Worm (Caenorhabditis elegans) whole organism, L1 larva: ENCODE results near the gene F43H9.4.

Source experiments
- C04F5.9 ChIP-seq: sonication (generic microtip); optimal IDR thresholded peaks from 2 replicates; lab custom pipeline; 2016; ENCODE audit warnings: missing genetic modification characterization, missing compliant biosample characterization
- C16A3.4 ChIP-seq: fragments of 150-350 bp; optimal IDR thresholded peaks from 2 replicates; lab custom pipeline; 2014; ENCODE audit warnings: missing biosample characterization, missing genetic modification characterization
- C34B4.2 ChIP-seq: sonication (generic microtip); optimal IDR thresholded peaks from 2 replicates; lab custom pipeline; 2017; ENCODE audit warnings: mild to moderate bottlenecking, missing genetic modification characterization, missing compliant biosample characterization
- aha-1 ChIP-seq: fragments of 150-350 bp; optimal IDR thresholded peaks from 2 replicates; lab custom pipeline; 2014; ENCODE audit warnings: missing biosample characterization, missing genetic modification characterization
- ama-1 ChIP-seq: fragments of 150-350 bp; optimal IDR thresholded peaks from 2 replicates; lab custom pipeline; 2014
- blmp-1 ChIP-seq: fragments of 150-350 bp; optimal IDR thresholded peaks from 2 replicates; lab custom pipeline; 2014; ENCODE audit warnings: missing biosample characterization, missing genetic modification characterization
- ceh-63 ChIP-seq: fragments of 200-800 bp; sonication (Bioruptor generic); optimal IDR thresholded peaks from 2 replicates; lab custom pipeline; 2018; ENCODE audit warnings: mild to moderate bottlenecking, missing genetic modification characterization, missing compliant biosample characterization
- ceh-82 ChIP-seq, 3 experiments: fragments of 150-350 bp in 1 of 3; sonication (generic microtip) in 2 of 3; optimal IDR thresholded peaks; 2 replicates each; lab custom pipeline; 2014 to 2017; ENCODE audit warnings: missing biosample characterization in 3 of 3, missing genetic modification characterization in 3 of 3
- dpl-1 ChIP-seq, 3 experiments: fragments of 150-350 bp in 2 of 3; sonication (generic microtip) in 1 of 3; optimal IDR thresholded peaks; 2 replicates each; lab custom pipeline; 2014 to 2017; ENCODE audit warnings: missing biosample characterization in 3 of 3, missing genetic modification characterization in 3 of 3, missing genetic modification reagents in 3 of 3
- dsc-1 ChIP-seq: sonication (generic microtip); optimal IDR thresholded peaks from 2 replicates; lab custom pipeline; 2016; ENCODE audit warnings: mild to moderate bottlenecking, missing genetic modification characterization, missing compliant biosample characterization
- efl-1 ChIP-seq, 4 experiments: fragments of 150-350 bp; optimal IDR thresholded peaks in 3 of 4; peaks in 1 of 4; 1 replicate in 1 of 4; 2 replicates in 3 of 4; lab custom pipeline; 2014; ENCODE audit warnings: missing biosample characterization in 2 of 4, missing genetic modification characterization in 2 of 4, missing genetic modification reagents in 2 of 4
- egl-27 ChIP-seq, 2 experiments: fragments of 150-350 bp in 1 of 2; sonication (generic microtip); optimal IDR thresholded peaks; 3 replicates each; lab custom pipeline; 2017 to 2018; ENCODE audit warnings: missing biosample characterization in 2 of 2, missing genetic modification characterization in 2 of 2, missing genetic modification reagents in 2 of 2
- elt-3 ChIP-seq, 6 experiments: fragments of 150-350 bp in 1 of 6; sonication (generic microtip); optimal IDR thresholded peaks; 2 replicates each; lab custom pipeline; 2017 to 2018; ENCODE audit warnings: missing biosample characterization in 6 of 6, missing genetic modification characterization in 6 of 6, inconsistent platforms in 1 of 6
- ets-5 ChIP-seq: fragments of 200-800 bp; sonication (Bioruptor generic); IDR thresholded peaks from 2 replicates; pipeline ENCODE4 v1.3.6; 2022; ENCODE audit warnings: missing genetic modification characterization, missing compliant biosample characterization
- fkh-10 ChIP-seq: sonication (generic microtip); optimal IDR thresholded peaks from 2 replicates; lab custom pipeline; 2017; ENCODE audit warnings: missing biosample characterization, missing genetic modification reagents, missing genetic modification characterization
- fkh-8 ChIP-seq: sonication (generic microtip); optimal IDR thresholded peaks from 2 replicates; lab custom pipeline; 2016; ENCODE audit warnings: mild to moderate bottlenecking, missing genetic modification characterization, missing compliant biosample characterization
- fos-1 ChIP-seq: fragments of 150-350 bp; optimal IDR thresholded peaks from 2 replicates; lab custom pipeline; 2014; ENCODE audit warnings: missing biosample characterization, missing genetic modification characterization
- hlh-17 ChIP-seq: fragments of 200-800 bp; sonication (Bioruptor generic); optimal IDR thresholded peaks from 2 replicates; lab custom pipeline; 2018; ENCODE audit warnings: missing genetic modification characterization, mild to moderate bottlenecking, missing compliant biosample characterization, moderate library complexity, borderline replicate concordance
- hpl-2 ChIP-seq: fragments of 150-350 bp; optimal IDR thresholded peaks from 2 replicates; lab custom pipeline; 2014; ENCODE audit warnings: missing biosample characterization, missing genetic modification reagents, missing genetic modification characterization
- irx-1 ChIP-seq: sonication (generic microtip); optimal IDR thresholded peaks from 2 replicates; lab custom pipeline; 2016; ENCODE audit warnings: missing genetic modification characterization, missing compliant biosample characterization
- jun-1 ChIP-seq: fragments of 150-350 bp; optimal IDR thresholded peaks from 2 replicates; lab custom pipeline; 2014; ENCODE audit warnings: missing biosample characterization, missing genetic modification reagents, missing genetic modification characterization
- lin-13 ChIP-seq: fragments of 150-350 bp; optimal IDR thresholded peaks from 2 replicates; lab custom pipeline; 2014; ENCODE audit warnings: missing biosample characterization, missing genetic modification reagents, missing genetic modification characterization
- lin-14 ChIP-seq: fragments of 200-800 bp; sonication (Bioruptor generic); optimal IDR thresholded peaks from 2 replicates; lab custom pipeline; 2018; ENCODE audit warnings: mild to moderate bottlenecking, missing genetic modification characterization, moderate library complexity, missing compliant biosample characterization
- lin-15B ChIP-seq: fragments of 150-350 bp; sonication (generic microtip); optimal IDR thresholded peaks from 3 replicates; lab custom pipeline; 2014; ENCODE audit warnings: missing biosample characterization, missing genetic modification characterization
- lin-39 ChIP-seq: fragments of 150-350 bp; optimal IDR thresholded peaks from 2 replicates; lab custom pipeline; 2014; ENCODE audit warnings: missing biosample characterization, missing genetic modification reagents, missing genetic modification characterization
- lir-3 ChIP-seq: sonication (generic microtip); optimal IDR thresholded peaks from 2 replicates; lab custom pipeline; 2016; ENCODE audit warnings: mild to moderate bottlenecking, missing genetic modification characterization, moderate library complexity, missing compliant biosample characterization; ENCODE audit not compliant: poor library complexity
- lsy-2 ChIP-seq, 2 experiments: fragments of 150-350 bp; optimal IDR thresholded peaks; 2 replicates each; lab custom pipeline; 2014; ENCODE audit warnings: missing biosample characterization in 2 of 2, missing genetic modification characterization in 2 of 2
- mab-9 ChIP-seq: fragments of 200-800 bp; sonication (Bioruptor generic); IDR thresholded peaks from 2 replicates; pipeline ENCODE4 v1.3.6; 2022; ENCODE audit warnings: missing genetic modification reagents, missing genetic modification characterization, missing compliant biosample characterization
- mef-2 ChIP-seq: fragments of 150-350 bp; optimal IDR thresholded peaks from 2 replicates; lab custom pipeline; 2014; ENCODE audit warnings: missing biosample characterization, missing genetic modification characterization
- mep-1 ChIP-seq: fragments of 150-350 bp; optimal IDR thresholded peaks from 2 replicates; lab custom pipeline; 2014; ENCODE audit warnings: missing biosample characterization, missing genetic modification characterization
- nhr-11 ChIP-seq: fragments of 150-350 bp; optimal IDR thresholded peaks from 2 replicates; lab custom pipeline; 2014; ENCODE audit warnings: missing biosample characterization, missing genetic modification characterization
- nhr-20 ChIP-seq: sonication (generic microtip); optimal IDR thresholded peaks from 2 replicates; lab custom pipeline; 2016; ENCODE audit warnings: mild to moderate bottlenecking, missing genetic modification characterization, missing compliant biosample characterization
- nhr-28 ChIP-seq: fragments of 150-350 bp; optimal IDR thresholded peaks from 2 replicates; lab custom pipeline; 2014; ENCODE audit warnings: missing biosample characterization, missing genetic modification characterization
- nhr-47 ChIP-seq: sonication (generic microtip); optimal IDR thresholded peaks from 2 replicates; lab custom pipeline; 2016; ENCODE audit warnings: mild to moderate bottlenecking, missing genetic modification characterization, moderate library complexity, missing compliant biosample characterization
- nhr-71 ChIP-seq: sonication (generic microtip); optimal IDR thresholded peaks from 2 replicates; lab custom pipeline; 2016; ENCODE audit warnings: mild to moderate bottlenecking, missing genetic modification characterization, moderate library complexity, missing compliant biosample characterization
- nhr-76 ChIP-seq: sonication (generic microtip); optimal IDR thresholded peaks from 2 replicates; lab custom pipeline; 2017; ENCODE audit warnings: missing biosample characterization, missing genetic modification characterization
- nhr-77 ChIP-seq: fragments of 150-350 bp; optimal IDR thresholded peaks from 2 replicates; lab custom pipeline; 2014; ENCODE audit warnings: missing biosample characterization, missing genetic modification characterization
- nhr-84 ChIP-seq: sonication (generic microtip); optimal IDR thresholded peaks from 2 replicates; lab custom pipeline; 2017; ENCODE audit warnings: missing biosample characterization, missing genetic modification characterization
- nhr-85 ChIP-seq: sonication (generic microtip); peaks from one replicate; lab custom pipeline; 2016; ENCODE audit warnings: missing genetic modification characterization, inconsistent platforms, missing compliant biosample characterization
- nhr-90 ChIP-seq: sonication (generic microtip); optimal IDR thresholded peaks from 2 replicates; lab custom pipeline; 2016; ENCODE audit warnings: mild to moderate bottlenecking, missing genetic modification characterization, missing compliant biosample characterization; ENCODE audit not compliant: poor library complexity
- pag-3 ChIP-seq: sonication (generic microtip); optimal IDR thresholded peaks from 2 replicates; lab custom pipeline; 2017; ENCODE audit warnings: missing genetic modification characterization, mild to moderate bottlenecking, missing compliant biosample characterization, antibody characterized with exemption, borderline replicate concordance; ENCODE audit not compliant: insufficient read depth
- pqm-1 ChIP-seq: sonication (generic microtip); optimal IDR thresholded peaks from 3 replicates; lab custom pipeline; 2017; ENCODE audit warnings: missing biosample characterization, missing genetic modification characterization
- rnt-1 ChIP-seq: sonication (generic microtip); optimal IDR thresholded peaks from 2 replicates; lab custom pipeline; 2016; ENCODE audit warnings: mild to moderate bottlenecking, missing genetic modification characterization, moderate library complexity, missing compliant biosample characterization
- sox-4 ChIP-seq: sonication (generic microtip); optimal IDR thresholded peaks from 2 replicates; lab custom pipeline; 2016; ENCODE audit warnings: missing genetic modification characterization, missing compliant biosample characterization
- sptf-1 ChIP-seq: fragments of 150-350 bp; optimal IDR thresholded peaks from 2 replicates; lab custom pipeline; 2014; ENCODE audit warnings: missing biosample characterization, missing genetic modification characterization
- swsn-7 ChIP-seq: sonication (generic microtip); optimal IDR thresholded peaks from 2 replicates; lab custom pipeline; 2016; ENCODE audit warnings: missing genetic modification characterization, missing compliant biosample characterization
- tbx-2 ChIP-seq: sonication (generic microtip); optimal IDR thresholded peaks from 2 replicates; lab custom pipeline; 2016; ENCODE audit warnings: missing genetic modification characterization, missing compliant biosample characterization
- tlp-1 ChIP-seq: fragments of 150-350 bp; optimal IDR thresholded peaks from 2 replicates; lab custom pipeline; 2014; ENCODE audit warnings: missing biosample characterization, missing genetic modification characterization
- unc-130 ChIP-seq: fragments of 150-350 bp; optimal IDR thresholded peaks from 2 replicates; lab custom pipeline; 2017; ENCODE audit warnings: missing biosample characterization, missing genetic modification characterization, inconsistent platforms
- unc-98 ChIP-seq: fragments of 200-800 bp; sonication (Bioruptor generic); IDR thresholded peaks from 2 replicates; pipeline ENCODE4 v1.3.6; 2022; ENCODE audit warnings: missing genetic modification characterization, missing compliant biosample characterization
- zag-1 ChIP-seq: fragments of 150-350 bp; optimal IDR thresholded peaks from 2 replicates; lab custom pipeline; 2014; ENCODE audit warnings: missing biosample characterization, missing genetic modification characterization
- zip-4 ChIP-seq: fragments of 200-800 bp; sonication (Bioruptor generic); optimal IDR thresholded peaks from 2 replicates; lab custom pipeline; 2018; ENCODE audit warnings: mild to moderate bottlenecking, missing genetic modification characterization, moderate library complexity, missing compliant biosample characterization

Gene F43H9.4

ce11 chrV:7978798-7979197 is 47.7 kb upstream of the F43H9.4 start (continued):
- TF ChIP-seq swsn-7 (tag; lab: Kevin White, UChicago), result no peak
- TF ChIP-seq nhr-77 (tag; lab: Kevin White, UChicago), result no peak
- TF ChIP-seq nhr-84 (tag; lab: Kevin White, UChicago), result no peak
- TF ChIP-seq nhr-20 (tag; lab: Kevin White, UChicago), result peak; percentile 56
- TF ChIP-seq lir-3 (tag; lab: Kevin White, UChicago), result no peak
- no peak for TF ChIP-seq egl-27 (tag; optimal IDR thresholded peaks at IDR 0.05; lab: Kevin White, UChicago)
- no peak for TF ChIP-seq nhr-11 (tag; lab: Kevin White, UChicago)
- TF ChIP-seq pag-3 (tag; lab: Kevin White, UChicago), result no peak
- no peak for TF ChIP-seq fkh-10 (GFP tag; lab: Kevin White, UChicago)
- TF ChIP-seq aha-1 (tag; lab: Kevin White, UChicago), result no peak
- TF ChIP-seq mef-2, result no peak
- no peak for TF ChIP-seq hlh-17
- TF ChIP-seq tlp-1 (tag; lab: Kevin White, UChicago), result no peak
- TF ChIP-seq ceh-63, result no peak
- no peak for TF ChIP-seq nhr-76 (tag; lab: Kevin White, UChicago)
- no peak for TF ChIP-seq fos-1 (tag; lab: Kevin White, UChicago)
- TF ChIP-seq sox-4 (tag; lab: Kevin White, UChicago), result no peak
- TF ChIP-seq zip-4 (GFP tag; lab: Kevin White, UChicago), result no peak
- TF ChIP-seq C34B4.2, result no peak
- TF ChIP-seq lin-15B, result no peak
- peak in 2 of 3 experiments; percentile 12 to 31 for TF ChIP-seq dpl-1 (GFP tag; optimal IDR thresholded peaks at IDR 0.05; lab: Kevin White, UChicago)
- TF ChIP-seq nhr-85 (tag; lab: Kevin White, UChicago), result peak; percentile 79
- no peak for TF ChIP-seq unc-98 (GFP tag; lab: Robert Waterston, UW)
- TF ChIP-seq sptf-1 (tag; lab: Kevin White, UChicago), result no peak
- peak; percentile 71 for TF ChIP-seq lin-14 (GFP tag; lab: Kevin White, UChicago)
- no peak for TF ChIP-seq ets-5 (GFP tag; lab: Robert Waterston, UW)
- no peak for TF ChIP-seq irx-1 (tag; lab: Kevin White, UChicago)
- no peak for TF ChIP-seq zag-1
- no peak for TF ChIP-seq unc-130
- peak; percentile 24 for TF ChIP-seq mep-1 (tag; lab: Kevin White, UChicago)
- TF ChIP-seq ama-1 (lab: Kevin White, UChicago), result no peak
- TF ChIP-seq tbx-2 (tag; lab: Kevin White, UChicago), result no peak
- no peak for TF ChIP-seq C04F5.9 (tag; lab: Kevin White, UChicago)
- TF ChIP-seq nhr-71 (tag; lab: Kevin White, UChicago), result peak; percentile 7
- TF ChIP-seq nhr-28 (tag; lab: Kevin White, UChicago), result no peak
- no peak for TF ChIP-seq lin-13 (GFP tag; lab: Kevin White, UChicago)
- TF ChIP-seq nhr-90 (tag; lab: Kevin White, UChicago), result no peak
- no peak for TF ChIP-seq pqm-1 (tag; lab: Kevin White, UChicago)
- TF ChIP-seq lin-39, result no peak
- TF ChIP-seq jun-1 (tag; lab: Kevin White, UChicago), result no peak
- TF ChIP-seq, all 84 proteins: peak for 15

ce11 chrV:7980370-7980987 is 46.0 kb upstream of the F43H9.4 start:
- TF ChIP-seq tbx-2 (tag; lab: Kevin White, UChicago), result no peak
- TF ChIP-seq fkh-8 (tag; lab: Kevin White, UChicago), result peak; percentile 10
- TF ChIP-seq nhr-71 (tag; lab: Kevin White, UChicago), result peak; percentile 24
- TF ChIP-seq hpl-2, result no peak
- TF ChIP-seq efl-1 (optimal IDR thresholded peaks at IDR 0.05; lab: Kevin White, UChicago), result no peak
- TF ChIP-seq efl-1 (GFP tag; optimal IDR thresholded peaks at IDR 0.05 in 1 of 2; lab: Kevin White, UChicago), result peak in 1 of 2 experiments; percentile 48
- peak; percentile 26 for TF ChIP-seq dsc-1
- peak; percentile 4 for TF ChIP-seq nhr-47 (tag; lab: Kevin White, UChicago)
- TF ChIP-seq lsy-2 (tag; optimal IDR thresholded peaks at IDR 0.05; lab: Kevin White, UChicago), result peak; percentile 18 to 42
- peak in 1 of 3 experiments; percentile 7 for TF ChIP-seq ceh-82 (tag; optimal IDR thresholded peaks at IDR 0.05; lab: Kevin White, UChicago)
- TF ChIP-seq fkh-10 (GFP tag; lab: Kevin White, UChicago), result peak; percentile 65
- TF ChIP-seq zip-4 (GFP tag; lab: Kevin White, UChicago), result no peak
- TF ChIP-seq rnt-1 (tag; lab: Kevin White, UChicago), result peak; percentile 8
- TF ChIP-seq mab-9 (GFP tag; lab: Robert Waterston, UW), result no peak
- no peak for TF ChIP-seq ets-5 (GFP tag; lab: Robert Waterston, UW)
- TF ChIP-seq ama-1 (lab: Kevin White, UChicago), result no peak
- TF ChIP-seq elt-3 (tag; optimal IDR thresholded peaks at IDR 0.05; lab: Kevin White, UChicago), result no peak
- TF ChIP-seq blmp-1 (tag; lab: Kevin White, UChicago), result peak; percentile 46
- no peak for TF ChIP-seq sptf-1 (tag; lab: Kevin White, UChicago)
- TF ChIP-seq C16A3.4 (tag; lab: Kevin White, UChicago), result no peak
